Worm (Caenorhabditis elegans) whole organism, L3 larva: ENCODE measurements around the gene gst-9.

Experiments used
- R02D3.7 ChIP-seq: fragments of 150-350 bp; optimal IDR thresholded peaks from 2 replicates; lab custom pipeline; 2014; ENCODE audit warnings: missing biosample characterization, missing genetic modification characterization
- ZK546.5 ChIP-seq: sonication (generic microtip); optimal IDR thresholded peaks from 2 replicates; lab custom pipeline; 2017; ENCODE audit warnings: missing biosample characterization, missing genetic modification characterization
- aly-2 ChIP-seq: fragments of 150-350 bp; optimal IDR thresholded peaks from 2 replicates; lab custom pipeline; 2014; ENCODE audit warnings: missing biosample characterization, missing genetic modification characterization
- ama-1 ChIP-seq: fragments of 150-350 bp; optimal IDR thresholded peaks from 2 replicates; lab custom pipeline; 2018
- ceh-28 ChIP-seq: fragments of 150-350 bp; optimal IDR thresholded peaks from 2 replicates; lab custom pipeline; 2014; ENCODE audit warnings: missing biosample characterization, missing genetic modification reagents, missing genetic modification characterization
- daf-12 ChIP-seq: fragments of 150-350 bp; optimal IDR thresholded peaks from 2 replicates; lab custom pipeline; 2014; ENCODE audit warnings: missing biosample characterization, missing genetic modification reagents, missing genetic modification characterization
- egl-27 ChIP-seq: sonication (generic microtip); optimal IDR thresholded peaks from 4 replicates; lab custom pipeline; 2017; ENCODE audit warnings: missing biosample characterization, missing genetic modification reagents, missing genetic modification characterization
- elt-1 ChIP-seq: fragments of 150-350 bp; optimal IDR thresholded peaks from 2 replicates; lab custom pipeline; 2014; ENCODE audit warnings: missing biosample characterization, missing genetic modification characterization
- elt-2 ChIP-seq: sonication (generic microtip); optimal IDR thresholded peaks from 2 replicates; lab custom pipeline; 2016; ENCODE audit warnings: missing genetic modification reagents, mild to moderate bottlenecking, missing genetic modification characterization, missing compliant biosample characterization
- elt-3 ChIP-seq, 3 experiments: fragments of 150-350 bp in 1 of 3; sonication (generic microtip) in 2 of 3; optimal IDR thresholded peaks; 2 replicates in 2 of 3; 4 replicates in 1 of 3; lab custom pipeline; 2014 to 2017; ENCODE audit warnings: missing biosample characterization in 3 of 3, missing genetic modification characterization in 3 of 3
- fkh-2 ChIP-seq: fragments of 150-350 bp; optimal IDR thresholded peaks from 2 replicates; lab custom pipeline; 2014; ENCODE audit warnings: missing biosample characterization, missing genetic modification reagents, missing genetic modification characterization
- fos-1 ChIP-seq: fragments of 150-350 bp; optimal IDR thresholded peaks from 2 replicates; lab custom pipeline; 2014; ENCODE audit warnings: missing biosample characterization, missing genetic modification characterization
- hmg-11 ChIP-seq: sonication (generic microtip); optimal IDR thresholded peaks from 2 replicates; lab custom pipeline; 2016; ENCODE audit warnings: missing genetic modification characterization, missing compliant biosample characterization
- jun-1 ChIP-seq: fragments of 150-350 bp; optimal IDR thresholded peaks from 2 replicates; lab custom pipeline; 2014; ENCODE audit warnings: missing biosample characterization, missing genetic modification reagents, missing genetic modification characterization
- lsy-12 ChIP-seq: sonication (generic microtip); optimal IDR thresholded peaks from 2 replicates; lab custom pipeline; 2016; ENCODE audit warnings: mild to moderate bottlenecking, missing genetic modification characterization, missing compliant biosample characterization
- mdl-1 ChIP-seq: fragments of 150-350 bp; optimal IDR thresholded peaks from 2 replicates; lab custom pipeline; 2014; ENCODE audit warnings: missing biosample characterization, missing genetic modification characterization
- mml-1 ChIP-seq: fragments of 150-350 bp; sonication (generic microtip); optimal IDR thresholded peaks from 3 replicates; lab custom pipeline; 2014; ENCODE audit warnings: missing biosample characterization, missing genetic modification characterization
- nfya-1 ChIP-seq: sonication (generic microtip); optimal IDR thresholded peaks from 2 replicates; lab custom pipeline; 2017; ENCODE audit warnings: missing genetic modification characterization, mild to moderate bottlenecking, missing compliant biosample characterization, antibody characterized with exemption, moderate library complexity; ENCODE audit not compliant: insufficient read depth
- nhr-11 ChIP-seq: fragments of 150-350 bp; optimal IDR thresholded peaks from 2 replicates; lab custom pipeline; 2014; ENCODE audit warnings: missing biosample characterization, missing genetic modification characterization
- nhr-12 ChIP-seq: fragments of 150-350 bp; optimal IDR thresholded peaks from 2 replicates; lab custom pipeline; 2014; ENCODE audit warnings: missing biosample characterization, missing genetic modification characterization
- nhr-23 ChIP-seq: fragments of 150-350 bp; optimal IDR thresholded peaks from 2 replicates; lab custom pipeline; 2014; ENCODE audit warnings: missing biosample characterization, missing genetic modification reagents, missing genetic modification characterization
- nhr-237 ChIP-seq: fragments of 150-350 bp; optimal IDR thresholded peaks from 2 replicates; lab custom pipeline; 2014; ENCODE audit warnings: missing biosample characterization, missing genetic modification characterization
- nhr-25 ChIP-seq: sonication (generic microtip); optimal IDR thresholded peaks from 2 replicates; lab custom pipeline; 2017; ENCODE audit warnings: missing biosample characterization, missing genetic modification characterization
- nhr-28 ChIP-seq: fragments of 150-350 bp; optimal IDR thresholded peaks from 2 replicates; lab custom pipeline; 2014; ENCODE audit warnings: missing biosample characterization, missing genetic modification characterization
- nhr-43 ChIP-seq: sonication (generic microtip); optimal IDR thresholded peaks from 2 replicates; lab custom pipeline; 2016; ENCODE audit warnings: mild to moderate bottlenecking, missing genetic modification characterization, missing compliant biosample characterization; ENCODE audit not compliant: poor library complexity, severe bottlenecking
- nhr-67 ChIP-seq: fragments of 150-350 bp; optimal IDR thresholded peaks from 2 replicates; lab custom pipeline; 2014; ENCODE audit warnings: missing biosample characterization, missing genetic modification characterization
- nhr-76 ChIP-seq: fragments of 150-350 bp; sonication (generic microtip); optimal IDR thresholded peaks from 5 replicates; lab custom pipeline; 2014; ENCODE audit warnings: missing biosample characterization, missing genetic modification characterization
- nhr-77 ChIP-seq: fragments of 150-350 bp; optimal IDR thresholded peaks from 2 replicates; lab custom pipeline; 2014; ENCODE audit warnings: missing biosample characterization, missing genetic modification characterization
- pha-4 ChIP-seq: fragments of 150-350 bp; optimal IDR thresholded peaks from 2 replicates; lab custom pipeline; 2014; ENCODE audit warnings: missing biosample characterization, missing genetic modification reagents, missing genetic modification characterization
- pqm-1 ChIP-seq: fragments of 150-350 bp; optimal IDR thresholded peaks from 2 replicates; lab custom pipeline; 2017; ENCODE audit warnings: missing biosample characterization, missing genetic modification characterization, inconsistent platforms
- skn-1 ChIP-seq: fragments of 150-350 bp; optimal IDR thresholded peaks from 2 replicates; lab custom pipeline; 2014; ENCODE audit warnings: missing biosample characterization, missing genetic modification characterization
- snpc-4 ChIP-seq: fragments of 150-350 bp; optimal IDR thresholded peaks from 2 replicates; lab custom pipeline; 2014; ENCODE audit warnings: missing biosample characterization, missing genetic modification characterization
- tbx-2 ChIP-seq: sonication (generic microtip); optimal IDR thresholded peaks from 2 replicates; lab custom pipeline; 2016; ENCODE audit warnings: mild to moderate bottlenecking, missing genetic modification characterization, missing compliant biosample characterization
- unc-39 ChIP-seq: sonication (generic microtip); optimal IDR thresholded peaks from 4 replicates; lab custom pipeline; 2017; ENCODE audit warnings: missing biosample characterization, missing genetic modification characterization
- unc-62 ChIP-seq: fragments of 150-350 bp; sonication (generic microtip); optimal IDR thresholded peaks from 4 replicates; lab custom pipeline; 2014; ENCODE audit warnings: missing biosample characterization, missing genetic modification reagents, missing genetic modification characterization
- ztf-4 ChIP-seq: fragments of 150-350 bp; optimal IDR thresholded peaks from 2 replicates; lab custom pipeline; 2014; ENCODE audit warnings: missing biosample characterization, missing genetic modification characterization

The gst-9 gene

ce11 chrII:4941050-4941449, 49.7 kb downstream of the gst-9 start, which contains the start of gene cblc-1:
cblc-1 (minus strand) TSS chrII:4941150.
- TF ChIP-seq nhr-25 (tag; lab: Kevin White, UChicago), result no peak
- TF ChIP-seq jun-1 (tag; lab: Kevin White, UChicago), result no peak
- TF ChIP-seq ZK546.5, result no peak
- no peak for TF ChIP-seq egl-27 (tag; lab: Kevin White, UChicago)
- TF ChIP-seq R02D3.7 (tag; lab: Kevin White, UChicago), result no peak
- TF ChIP-seq ceh-28 (tag; lab: Kevin White, UChicago), result no peak
- no peak for TF ChIP-seq unc-39 (tag; lab: Kevin White, UChicago)
- no peak for TF ChIP-seq nhr-76 (tag; lab: Kevin White, UChicago)
- TF ChIP-seq nhr-12 (tag; lab: Kevin White, UChicago), result no peak
- TF ChIP-seq nhr-67 (tag; lab: Kevin White, UChicago), result no peak
- TF ChIP-seq hmg-11 (tag; lab: Kevin White, UChicago), result no peak
- no peak for TF ChIP-seq snpc-4
- TF ChIP-seq skn-1, result no peak
- no peak for TF ChIP-seq fkh-2 (tag; lab: Kevin White, UChicago)

- no peak for TF ChIP-seq mdl-1 (tag; lab: Kevin White, UChicago)
- TF ChIP-seq ama-1 (lab: Kevin White, UChicago), result peak; percentile 24
- TF ChIP-seq nhr-23 (tag; lab: Kevin White, UChicago), result peak; percentile 28
- TF ChIP-seq snpc-4, result no peak
- TF ChIP-seq egl-27 (tag; lab: Kevin White, UChicago), result no peak
- no peak for TF ChIP-seq aly-2 (tag; lab: Kevin White, UChicago)
- no peak for TF ChIP-seq fkh-2 (tag; lab: Kevin White, UChicago)
- no peak for TF ChIP-seq ceh-28 (tag; lab: Kevin White, UChicago)
- no peak for TF ChIP-seq pqm-1 (tag; lab: Kevin White, UChicago)
- no peak for TF ChIP-seq unc-39 (tag; lab: Kevin White, UChicago)
- TF ChIP-seq nhr-28, result no peak
- TF ChIP-seq elt-1 (tag; lab: Kevin White, UChicago), result peak; percentile 95
- TF ChIP-seq nfya-1 (tag; lab: Kevin White, UChicago), result peak; percentile 23
- no peak for TF ChIP-seq jun-1 (tag; lab: Kevin White, UChicago)
- TF ChIP-seq lsy-12, result no peak
- no peak for TF ChIP-seq hmg-11 (tag; lab: Kevin White, UChicago)
- TF ChIP-seq fos-1 (tag; lab: Kevin White, UChicago), result no peak
- TF ChIP-seq elt-2 (tag; lab: Kevin White, UChicago), result peak; percentile 71
- no peak for TF ChIP-seq elt-3 (tag; optimal IDR thresholded peaks at IDR 0.05; lab: Kevin White, UChicago)
- no peak for TF ChIP-seq daf-12
- TF ChIP-seq pha-4 (tag; lab: Kevin White, UChicago), result peak; percentile 59
- TF ChIP-seq ztf-4 (tag; lab: Kevin White, UChicago), result no peak
- TF ChIP-seq nhr-77 (tag; lab: Kevin White, UChicago), result no peak
- no peak for TF ChIP-seq nhr-11 (tag; lab: Kevin White, UChicago)
- no peak for TF ChIP-seq nhr-237 (tag; lab: Kevin White, UChicago)
- TF ChIP-seq tbx-2, result no peak
- TF ChIP-seq skn-1, result no peak
- TF ChIP-seq unc-62 (GFP tag; lab: Kevin White, UChicago), result no peak
These were observed 50.3 kb downstream of the gst-9 start, which contains the start of gene ZK546.19 for ce11 chrII:4941541-4942206. ZK546.19 (plus strand) TSS chrII:4941726.

DNA sequence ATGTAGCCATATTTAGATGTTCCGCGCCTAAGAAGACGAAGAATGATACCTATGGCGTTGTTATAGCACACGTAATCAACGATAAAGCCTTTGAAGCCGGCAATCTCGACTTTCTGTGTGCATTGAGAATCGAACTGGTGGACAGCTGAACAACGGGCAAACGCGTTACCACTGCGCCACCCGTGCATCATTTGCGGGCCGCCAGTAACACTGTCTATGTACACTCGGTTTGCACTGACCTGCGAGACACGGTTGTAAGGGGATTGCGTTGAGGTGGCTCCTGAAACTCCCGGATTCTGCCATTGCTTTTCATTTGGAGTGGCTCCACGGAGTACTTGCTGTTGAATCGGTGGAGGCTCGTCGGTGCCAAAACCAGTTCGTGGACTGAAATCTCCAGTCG, 51.0 kb downstream of the gst-9 start:
- TF ChIP-seq aly-2 (tag; lab: Kevin White, UChicago), result peak; percentile 20
- TF ChIP-seq nhr-25 (tag; lab: Kevin White, UChicago), result peak; percentile 47
- peak; percentile 10 for TF ChIP-seq tbx-2
- peak; percentile 48 for TF ChIP-seq pha-4 (tag; lab: Kevin White, UChicago)
- peak; percentile 20 for TF ChIP-seq jun-1 (tag; lab: Kevin White, UChicago)
- TF ChIP-seq mml-1 (tag; lab: Kevin White, UChicago), result no peak
- peak; percentile 94 for TF ChIP-seq ama-1 (lab: Kevin White, UChicago)
- no peak for TF ChIP-seq egl-27 (tag; lab: Kevin White, UChicago)
- no peak for TF ChIP-seq snpc-4
- peak; percentile 52 for TF ChIP-seq nfya-1 (tag; lab: Kevin White, UChicago)
- TF ChIP-seq nhr-43 (tag; lab: Kevin White, UChicago), result peak; percentile 54
- peak; percentile 63 for TF ChIP-seq lsy-12
